Fruit fly (Drosophila melanogaster) whole organism, embryonic: ENCODE data around the gene CG34303.
A peak's percentile ranks its signal among the peaks of the same experiment; 100 is the strongest.

Experiments
- Asciz ChIP-seq: fragments of 200-800 bp; sonication (Bioruptor generic); optimal IDR thresholded peaks from 2 replicates; lab custom pipeline; 2017; ENCODE audit warnings: missing biosample characterization, mild to moderate bottlenecking, missing genetic modification characterization, missing genetic modification reagents
- Bdp1 ChIP-seq: fragments of 200-800 bp; sonication (Bioruptor generic); optimal IDR thresholded peaks from 3 replicates; lab custom pipeline; 2016; ENCODE audit warnings: missing biosample characterization, missing genetic modification characterization
- Blimp-1 ChIP-seq: fragments of 200-800 bp; sonication (Bioruptor generic); optimal IDR thresholded peaks from 3 replicates; lab custom pipeline; 2018; ENCODE audit warnings: missing biosample characterization, missing genetic modification characterization, mild to moderate bottlenecking, moderate library complexity, missing genetic modification reagents
- CG10209 ChIP-seq: fragments of 200-800 bp; sonication (Bioruptor generic); optimal IDR thresholded peaks from 3 replicates; lab custom pipeline; 2017; ENCODE audit warnings: missing biosample characterization, mild to moderate bottlenecking, missing genetic modification characterization, missing genetic modification reagents
- CG13296 ChIP-seq: fragments of 200-800 bp; sonication (Bioruptor generic); optimal IDR thresholded peaks from 3 replicates; lab custom pipeline; 2018; ENCODE audit warnings: missing biosample characterization, mild to moderate bottlenecking, missing genetic modification characterization
- CG13894 ChIP-seq: fragments of 200-800 bp; sonication (Bioruptor generic); optimal IDR thresholded peaks from 3 replicates; lab custom pipeline; 2018; ENCODE audit warnings: missing biosample characterization, mild to moderate bottlenecking, missing genetic modification characterization, moderate library complexity
- CG14014 ChIP-seq: fragments of 200-800 bp; sonication (Bioruptor generic); IDR thresholded peaks from 2 replicates; pipeline ENCODE4 v1.3.6; 2022; ENCODE audit warnings: missing biosample characterization, missing genetic modification characterization
- CG15269 ChIP-seq: fragments of 200-800 bp; sonication (Bioruptor generic); optimal IDR thresholded peaks from 2 replicates; lab custom pipeline; 2018; ENCODE audit warnings: missing biosample characterization, mild to moderate bottlenecking, missing genetic modification characterization, moderate library complexity
- CG1647 ChIP-seq: fragments of 200-800 bp; sonication (Bioruptor generic); optimal IDR thresholded peaks from 3 replicates; lab custom pipeline; 2016; ENCODE audit warnings: missing biosample characterization, missing genetic modification characterization
- CG17385 ChIP-seq: fragments of 200-800 bp; sonication (Bioruptor generic); optimal IDR thresholded peaks from 3 replicates; lab custom pipeline; 2018; ENCODE audit warnings: missing biosample characterization, mild to moderate bottlenecking, missing genetic modification characterization
- CG17912 ChIP-seq: fragments of 200-800 bp; sonication (Bioruptor generic); optimal IDR thresholded peaks from 2 replicates; lab custom pipeline; 2018; ENCODE audit warnings: missing biosample characterization, mild to moderate bottlenecking, missing genetic modification characterization
- CG30020 ChIP-seq: fragments of 200-800 bp; optimal IDR thresholded peaks from 2 replicates; lab custom pipeline; 2019; ENCODE audit warnings: missing biosample characterization, mild to moderate bottlenecking, missing genetic modification characterization, moderate library complexity
- CG6765 ChIP-seq: fragments of 200-800 bp; sonication (Bioruptor generic); optimal IDR thresholded peaks from 3 replicates; lab custom pipeline; 2017; ENCODE audit warnings: missing biosample characterization, mild to moderate bottlenecking, missing genetic modification characterization
- CG7987 ChIP-seq: fragments of 200-800 bp; sonication (Bioruptor generic); optimal IDR thresholded peaks from 2 replicates; lab custom pipeline; 2018; ENCODE audit warnings: missing biosample characterization, mild to moderate bottlenecking, missing genetic modification characterization, moderate library complexity
- CG8290 ChIP-seq, 3 experiments: fragments of 200-800 bp; sonication (Bioruptor generic); optimal IDR thresholded peaks; 2 replicates each; lab custom pipeline; 2016 to 2019; ENCODE audit warnings: missing biosample characterization in 3 of 3, missing genetic modification characterization in 3 of 3, mild to moderate bottlenecking in 2 of 3, moderate library complexity in 1 of 3
- CG9727 ChIP-seq: fragments of 200-800 bp; sonication (Bioruptor generic); optimal IDR thresholded peaks from 3 replicates; lab custom pipeline; 2017; ENCODE audit warnings: missing biosample characterization, mild to moderate bottlenecking, missing genetic modification characterization
- HHEX ChIP-seq: fragments of 200-800 bp; sonication (Bioruptor generic); optimal IDR thresholded peaks from 3 replicates; lab custom pipeline; 2017; ENCODE audit warnings: missing biosample characterization, mild to moderate bottlenecking, missing genetic modification characterization, missing genetic modification reagents
- HLH3B ChIP-seq: fragments of 200-800 bp; sonication (Bioruptor generic); IDR thresholded peaks from 2 replicates; pipeline ENCODE4 v1.3.6; 2022; ENCODE audit warnings: missing biosample characterization, missing genetic modification characterization
- HmgZ ChIP-seq: fragments of 200-800 bp; sonication (Bioruptor generic); optimal IDR thresholded peaks from 2 replicates; lab custom pipeline; 2018; ENCODE audit warnings: missing biosample characterization, mild to moderate bottlenecking, missing genetic modification characterization
- Hmr ChIP-seq: fragments of 200-800 bp; sonication (Bioruptor generic); optimal IDR thresholded peaks from 3 replicates; lab custom pipeline; 2017; ENCODE audit warnings: mild to moderate bottlenecking, missing biosample characterization, missing genetic modification reagents, missing genetic modification characterization
- Neu2 ChIP-seq: fragments of 200-800 bp; sonication (Bioruptor generic); optimal IDR thresholded peaks from 3 replicates; lab custom pipeline; 2016; ENCODE audit warnings: missing biosample characterization, missing genetic modification characterization, borderline replicate concordance
- Oli ChIP-seq: fragments of 200-800 bp; sonication (Bioruptor generic); optimal IDR thresholded peaks from 2 replicates; lab custom pipeline; 2018; ENCODE audit warnings: missing biosample characterization, mild to moderate bottlenecking, missing genetic modification characterization, moderate library complexity
- PHDP ChIP-seq: fragments of 200-800 bp; sonication (Bioruptor generic); optimal IDR thresholded peaks from 3 replicates; lab custom pipeline; 2018; ENCODE audit warnings: missing biosample characterization, mild to moderate bottlenecking, missing genetic modification characterization, moderate library complexity
- Usf ChIP-seq: fragments of 200-800 bp; sonication (Bioruptor generic); optimal IDR thresholded peaks from 2 replicates; lab custom pipeline; 2017; ENCODE audit warnings: missing genotype, missing biosample characterization, missing genetic modification characterization
- ac ChIP-seq: fragments of 200-800 bp; sonication (Bioruptor generic); optimal IDR thresholded peaks from 3 replicates; lab custom pipeline; 2017; ENCODE audit warnings: missing biosample characterization, mild to moderate bottlenecking, missing genetic modification characterization
- bigmax ChIP-seq: fragments of 200-800 bp; sonication (Bioruptor generic); optimal IDR thresholded peaks from 2 replicates; lab custom pipeline; 2018; ENCODE audit warnings: missing biosample characterization, mild to moderate bottlenecking, missing genetic modification characterization
- bsh ChIP-seq, 2 experiments: fragments of 200-800 bp; sonication (Bioruptor generic); optimal IDR thresholded peaks; 2 replicates each; lab custom pipeline; 2017 to 2018; ENCODE audit warnings: mild to moderate bottlenecking in 2 of 2, missing biosample characterization in 2 of 2, missing genetic modification characterization in 2 of 2, moderate library complexity in 1 of 2
- ci ChIP-seq: fragments of 200-800 bp; sonication (Bioruptor generic); IDR thresholded peaks from 3 replicates; pipeline ENCODE4 v1.3.6; 2022; ENCODE audit warnings: missing biosample characterization, missing genetic modification characterization
- exex ChIP-seq: fragments of 200-800 bp; sonication (Bioruptor generic); optimal IDR thresholded peaks from 4 replicates; lab custom pipeline; 2018; ENCODE audit warnings: missing biosample characterization, mild to moderate bottlenecking, missing genetic modification characterization, moderate library complexity
- fd3F ChIP-seq: fragments of 200-800 bp; sonication (Bioruptor generic); optimal IDR thresholded peaks from 2 replicates; lab custom pipeline; 2018; ENCODE audit warnings: missing biosample characterization, mild to moderate bottlenecking, missing genetic modification characterization, moderate library complexity
- gce ChIP-seq: fragments of 200-800 bp; sonication (Bioruptor generic); IDR thresholded peaks from 3 replicates; pipeline ENCODE4 v1.3.6; 2022; ENCODE audit warnings: missing biosample characterization, missing genetic modification characterization
- grau ChIP-seq: fragments of 200-800 bp; optimal IDR thresholded peaks from 3 replicates; lab custom pipeline; 2019; ENCODE audit warnings: missing biosample characterization, mild to moderate bottlenecking, missing genetic modification characterization, moderate library complexity
- ham ChIP-seq: fragments of 200-800 bp; sonication (Bioruptor generic); IDR thresholded peaks from 2 replicates; pipeline ENCODE4 v1.3.6; 2022; ENCODE audit warnings: missing biosample characterization, missing genetic modification characterization
- klu ChIP-seq: fragments of 200-800 bp; sonication (Bioruptor generic); IDR thresholded peaks from 2 replicates; pipeline ENCODE4 v1.3.6; 2022; ENCODE audit warnings: missing biosample characterization, missing genetic modification characterization
- lab ChIP-seq: fragments of 200-800 bp; sonication (Bioruptor generic); optimal IDR thresholded peaks from 3 replicates; lab custom pipeline; 2017; ENCODE audit warnings: missing biosample characterization, missing genetic modification characterization, mild to moderate bottlenecking, moderate library complexity, missing genetic modification reagents
- lilli ChIP-seq: fragments of 200-800 bp; sonication (Bioruptor generic); optimal IDR thresholded peaks from 3 replicates; lab custom pipeline; 2016; ENCODE audit warnings: missing biosample characterization, missing genetic modification characterization
- mirr ChIP-seq: fragments of 200-800 bp; sonication (Bioruptor generic); optimal IDR thresholded peaks from 3 replicates; lab custom pipeline; 2018; ENCODE audit warnings: missing biosample characterization, mild to moderate bottlenecking, missing genetic modification characterization
- nom ChIP-seq: fragments of 200-800 bp; sonication (Bioruptor generic); optimal IDR thresholded peaks from 2 replicates; lab custom pipeline; 2017; ENCODE audit warnings: missing biosample characterization, missing genetic modification characterization, mild to moderate bottlenecking, moderate library complexity, missing genetic modification reagents
- salm ChIP-seq: fragments of 200-800 bp; sonication (Bioruptor generic); optimal IDR thresholded peaks from 2 replicates; lab custom pipeline; 2018; ENCODE audit warnings: missing biosample characterization, mild to moderate bottlenecking, missing genetic modification characterization
- sd ChIP-seq: fragments of 200-800 bp; sonication (Bioruptor generic); optimal IDR thresholded peaks from 3 replicates; lab custom pipeline; 2018; ENCODE audit warnings: missing biosample characterization, mild to moderate bottlenecking, missing genetic modification characterization, moderate library complexity
- so ChIP-seq: fragments of 200-800 bp; sonication (Bioruptor generic); IDR thresholded peaks from 3 replicates; pipeline ENCODE4 v1.3.6; 2022; ENCODE audit warnings: missing biosample characterization, missing genetic modification characterization
- sob ChIP-seq: fragments of 200-800 bp; sonication (Bioruptor generic); IDR thresholded peaks from 2 replicates; pipeline ENCODE4 v1.3.6; 2022; ENCODE audit warnings: missing biosample characterization, missing genetic modification characterization
- tap ChIP-seq: fragments of 200-800 bp; optimal IDR thresholded peaks from 3 replicates; lab custom pipeline; 2019; ENCODE audit warnings: missing biosample characterization, mild to moderate bottlenecking, missing genetic modification characterization, moderate library complexity

CG34303 gene

DNA sequence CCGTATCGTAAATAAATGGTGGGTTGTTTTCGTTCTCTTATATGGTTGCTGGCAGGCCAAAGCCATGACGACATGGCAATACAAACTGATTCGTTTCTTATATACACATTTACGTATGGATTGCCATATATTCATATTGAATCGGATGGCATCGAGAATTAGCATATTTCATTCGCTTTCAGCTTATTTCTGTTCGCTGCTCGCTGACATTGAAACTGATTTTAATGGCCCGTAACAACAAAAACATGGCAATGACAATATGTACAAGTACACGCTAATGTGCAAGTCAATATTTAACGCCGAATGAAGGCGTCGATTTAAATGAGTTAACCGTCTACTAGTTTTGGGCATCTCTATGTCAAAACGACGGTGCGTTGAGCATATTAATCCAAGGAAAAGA, 34.3 kb upstream of the CG34303 start (continued):
- peak; percentile 4 for TF ChIP-seq CG6765 (GFP tag; lab: Kevin White, UChicago)
- peak; percentile 35 for TF ChIP-seq CG15269 (tag; lab: Kevin White, UChicago)
- TF ChIP-seq CG10209 = peak; percentile 50
- TF ChIP-seq CG17912 = peak; percentile 35
- no peak for TF ChIP-seq Bdp1 (GFP tag; lab: Kevin White, UChicago)
- no peak for TF ChIP-seq ham (GFP tag; lab: Robert Waterston, UW)
- TF ChIP-seq sd (tag; lab: Kevin White, UChicago) = peak; percentile 50
- TF ChIP-seq Blimp-1 (GFP tag; lab: Kevin White, UChicago) = peak; percentile 25
- peak; percentile 25 for TF ChIP-seq CG17385
- peak; percentile 32 for TF ChIP-seq Hmr (GFP tag; lab: Kevin White, UChicago)
- TF ChIP-seq klu (GFP tag; lab: Robert Waterston, UW) = no peak
- no peak for TF ChIP-seq CG30020 (tag; lab: Kevin White, UChicago)
- TF ChIP-seq CG13894 (tag; lab: Kevin White, UChicago) = peak; percentile 28
- TF ChIP-seq CG14014 (GFP tag; lab: Robert Waterston, UW) = peak; percentile 30; the same call in 1 of the 2 replicates
- peak; percentile 73 for TF ChIP-seq CG13296 (GFP tag; lab: Kevin White, UChicago)
- TF ChIP-seq Usf (GFP tag; lab: Kevin White, UChicago) = no peak
- TF ChIP-seq fd3F (GFP tag; lab: Kevin White, UChicago) = peak; percentile 25
- TF ChIP-seq PHDP (tag; lab: Kevin White, UChicago) = peak; percentile 17
- TF ChIP-seq salm (tag; lab: Kevin White, UChicago) = peak; percentile 5
- TF ChIP-seq HLH3B = peak; percentile 24; the same call in 1 of the 2 replicates
- TF ChIP-seq Asciz (GFP tag; lab: Kevin White, UChicago) = peak; percentile 55
- peak; percentile 13 for TF ChIP-seq exex (tag; lab: Kevin White, UChicago)
- TF ChIP-seq ac (GFP tag; lab: Kevin White, UChicago) = no peak
- no peak for TF ChIP-seq CG9727 (GFP tag; lab: Kevin White, UChicago)
- peak; percentile 78 for TF ChIP-seq mirr
- peak; percentile 14; the same call in 1 of the 2 replicates for TF ChIP-seq sob (GFP tag; lab: Robert Waterston, UW)
- no peak for TF ChIP-seq lilli (GFP tag; lab: Kevin White, UChicago)
- TF ChIP-seq CG8290 (GFP tag; optimal IDR thresholded peaks at IDR 0.05; lab: Kevin White, UChicago) = no peak
- TF ChIP-seq CG8290 (tag; optimal IDR thresholded peaks at IDR 0.05; lab: Kevin White, UChicago) = peak in 1 of 2 experiments; percentile 61
- TF ChIP-seq gce (GFP tag; lab: Robert Waterston, UW) = 0 out of 3 replicates have a peak, but pooled peaks have one; percentile 50
- peak; percentile 50 for TF ChIP-seq CG7987 (GFP tag; lab: Kevin White, UChicago)
- no peak for TF ChIP-seq CG1647 (GFP tag; lab: Kevin White, UChicago)
- 0 out of 3 replicates have a peak, but pooled peaks have one; percentile 61 for TF ChIP-seq so (GFP tag; lab: Robert Waterston, UW)
- TF ChIP-seq lab = peak; percentile 52
- peak; percentile 40; the same call in 1 of the 3 replicates for TF ChIP-seq ci (GFP tag; lab: Robert Waterston, UW)
- TF ChIP-seq HHEX (GFP tag; lab: Kevin White, UChicago) = peak; percentile 21
- TF ChIP-seq Oli (tag; lab: Kevin White, UChicago) = no peak
- TF ChIP-seq tap (tag; lab: Kevin White, UChicago) = peak; percentile 24
- no peak for TF ChIP-seq HmgZ (tag; lab: Kevin White, UChicago)

DNA sequence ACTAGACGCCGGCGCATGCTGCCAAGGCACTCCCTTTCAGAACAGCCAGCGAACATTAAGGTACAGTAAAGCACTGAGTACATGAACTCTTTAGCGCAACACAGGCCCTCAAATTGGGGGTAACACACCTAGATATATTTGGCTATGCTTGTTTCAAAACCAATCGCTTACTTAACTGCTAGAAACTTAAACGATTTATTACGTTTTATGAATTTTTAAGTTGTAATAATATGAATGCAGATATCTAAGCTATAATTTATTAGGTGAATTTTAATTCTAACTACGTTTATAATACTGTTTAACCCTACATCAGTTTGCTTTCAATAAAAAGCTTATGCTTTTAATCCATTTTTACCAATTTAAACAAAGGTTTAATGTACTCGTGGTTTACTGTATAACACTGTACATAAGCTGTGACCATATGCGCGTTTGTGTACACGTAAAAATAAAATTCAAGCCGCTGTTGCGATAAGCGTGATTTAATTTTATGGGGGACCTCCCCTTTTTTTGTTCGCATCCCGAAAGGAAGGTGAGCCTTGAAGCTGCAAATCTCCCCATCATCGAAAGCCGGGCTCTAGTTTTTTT, 25.3 kb upstream of the CG34303 start:
- TF ChIP-seq Neu2 (GFP tag; lab: Kevin White, UChicago) (no peak), nom (GFP tag; lab: Kevin White, UChicago) (peak; percentile 23), bigmax (GFP tag; lab: Kevin White, UChicago) (no peak), grau (tag; lab: Kevin White, UChicago) (peak; percentile 67), bsh (GFP tag; optimal IDR thresholded peaks at IDR 0.05; lab: Kevin White, UChicago) (peak in 1 of 2 experiments; percentile 23)
- TF ChIP-seq, all 482 proteins: peak for 3
